Worm (Caenorhabditis elegans) whole organism, L3 larva: ENCODE data around the gene clec-78.

Experiments used
- ZK546.5 ChIP-seq: sonication (generic microtip); optimal IDR thresholded peaks from 2 replicates; lab custom pipeline; 2017; ENCODE audit warnings: missing biosample characterization, missing genetic modification characterization
- ama-1 ChIP-seq: fragments of 150-350 bp; optimal IDR thresholded peaks from 2 replicates; lab custom pipeline; 2018
- elt-2 ChIP-seq: sonication (generic microtip); optimal IDR thresholded peaks from 2 replicates; lab custom pipeline; 2016; ENCODE audit warnings: missing genetic modification reagents, mild to moderate bottlenecking, missing genetic modification characterization, missing compliant biosample characterization
- hmg-11 ChIP-seq: sonication (generic microtip); optimal IDR thresholded peaks from 2 replicates; lab custom pipeline; 2016; ENCODE audit warnings: missing genetic modification characterization, missing compliant biosample characterization
- jun-1 ChIP-seq: fragments of 150-350 bp; optimal IDR thresholded peaks from 2 replicates; lab custom pipeline; 2014; ENCODE audit warnings: missing biosample characterization, missing genetic modification reagents, missing genetic modification characterization
- lin-15B ChIP-seq: fragments of 150-350 bp; optimal IDR thresholded peaks from 2 replicates; lab custom pipeline; 2014; ENCODE audit warnings: missing biosample characterization, missing genetic modification characterization
- nhr-23 ChIP-seq: fragments of 150-350 bp; optimal IDR thresholded peaks from 2 replicates; lab custom pipeline; 2014; ENCODE audit warnings: missing biosample characterization, missing genetic modification reagents, missing genetic modification characterization
- snpc-4 ChIP-seq: fragments of 150-350 bp; optimal IDR thresholded peaks from 2 replicates; lab custom pipeline; 2014; ENCODE audit warnings: missing biosample characterization, missing genetic modification characterization
- zag-1 ChIP-seq: fragments of 150-350 bp; optimal IDR thresholded peaks from 2 replicates; lab custom pipeline; 2014; ENCODE audit warnings: missing biosample characterization, missing genetic modification characterization
- ztf-11 ChIP-seq: fragments of 150-350 bp; optimal IDR thresholded peaks from 2 replicates; lab custom pipeline; 2014; ENCODE audit warnings: missing biosample characterization, missing genetic modification characterization

ce11 chrIV:3977965-3978523, 10.9 kb upstream of the clec-78 start, which contains the start of gene srh-220:
- TF ChIP-seq hmg-11 (tag; lab: Kevin White, UChicago) (no peak), elt-2 (tag; lab: Kevin White, UChicago) (no peak), zag-1 (tag; lab: Kevin White, UChicago) (no peak), snpc-4 (tag; lab: Kevin White, UChicago) (no peak), ZK546.5 (tag; lab: Kevin White, UChicago) (no peak), ama-1 (no peak), nhr-23 (tag; lab: Kevin White, UChicago) (no peak), lin-15B (tag; lab: Kevin White, UChicago) (no peak), jun-1 (tag; lab: Kevin White, UChicago) (no peak), ztf-11 (tag; lab: Kevin White, UChicago) (no peak)
